Worm (Caenorhabditis elegans): ENCODE measurements around the gene sdhb-1.

Gene sdhb-1

ce11 chrII:9343955-9344354, 8.6 kb downstream of the sdhb-1 start:
- TF ChIP-seq ztf-23 (GFP tag; IDR thresholded peaks at IDR 0.05) (no peak), ref-1 (GFP tag; conservative IDR thresholded peaks at IDR 0.05) (no peak), klf-2 (GFP tag; conservative IDR thresholded peaks at IDR 0.05) (no peak), flt-1 (GFP tag; IDR thresholded peaks at IDR 0.05) (no peak), med-1 (GFP tag; optimal IDR thresholded peaks at IDR 0.05; ENCODE audit: insufficient read depth) (no peak), cog-1 (tag; optimal IDR thresholded peaks at IDR 0.05) (no peak), tab-1 (GFP tag; IDR thresholded peaks at IDR 0.05) (no peak), T22C8.4 (GFP tag; IDR thresholded peaks at IDR 0.05) (no peak), ztf-29 (GFP tag; IDR thresholded peaks at IDR 0.05) (no peak)

- TF ChIP-seq flt-1 (GFP tag; IDR thresholded peaks at IDR 0.05) (no peak), med-1 (GFP tag; optimal IDR thresholded peaks at IDR 0.05; ENCODE audit: insufficient read depth) (no peak), ztf-23 (GFP tag; IDR thresholded peaks at IDR 0.05) (no peak), ref-1 (GFP tag; conservative IDR thresholded peaks at IDR 0.05) (no peak), ztf-29 (GFP tag; IDR thresholded peaks at IDR 0.05) (no peak), T22C8.4 (GFP tag; IDR thresholded peaks at IDR 0.05) (no peak), tab-1 (GFP tag; IDR thresholded peaks at IDR 0.05) (no peak), klf-2 (GFP tag; conservative IDR thresholded peaks at IDR 0.05) (no peak)
Measured at ce11 chrII:9338859-9339258, 13.7 kb downstream of the sdhb-1 start, which contains the start of gene ttll-12. TSS of gene ttll-12 (plus strand) at chrII:9338997.

- TF ChIP-seq med-1 (GFP tag; optimal IDR thresholded peaks at IDR 0.05; ENCODE audit: insufficient read depth) (no peak), cog-1 (tag; optimal IDR thresholded peaks at IDR 0.05) (no peak), flt-1 (GFP tag; IDR thresholded peaks at IDR 0.05) (no peak)
Measured at ce11 chrII:9336651-9337050, 15.9 kb downstream of the sdhb-1 start.

- TF ChIP-seq ref-1 (GFP tag; conservative IDR thresholded peaks at IDR 0.05) (no peak), cog-1 (tag; optimal IDR thresholded peaks at IDR 0.05) (no peak), ztf-23 (GFP tag; IDR thresholded peaks at IDR 0.05) (no peak), ztf-29 (GFP tag; IDR thresholded peaks at IDR 0.05) (no peak), klf-2 (GFP tag; conservative IDR thresholded peaks at IDR 0.05) (no peak), T22C8.4 (GFP tag; IDR thresholded peaks at IDR 0.05) (no peak), flt-1 (GFP tag; IDR thresholded peaks at IDR 0.05) (no peak), tab-1 (GFP tag; IDR thresholded peaks at IDR 0.05) (no peak)
Measured at ce11 chrII:9333714-9334113, 18.8 kb downstream of the sdhb-1 start, which contains the start of gene scp-1. TSS of gene scp-1 (plus strand) at chrII:9334014.

ce11 chrII:9333034-9333433, 19.5 kb downstream of the sdhb-1 start:
- TF ChIP-seq ref-1 (GFP tag; conservative IDR thresholded peaks at IDR 0.05) (no peak), flt-1 (GFP tag; IDR thresholded peaks at IDR 0.05) (no peak), ztf-23 (GFP tag; IDR thresholded peaks at IDR 0.05) (no peak), ztf-29 (GFP tag; IDR thresholded peaks at IDR 0.05) (no peak), T22C8.4 (GFP tag; IDR thresholded peaks at IDR 0.05) (no peak), klf-2 (GFP tag; conservative IDR thresholded peaks at IDR 0.05) (no peak), cog-1 (tag; optimal IDR thresholded peaks at IDR 0.05) (no peak), tab-1 (GFP tag; IDR thresholded peaks at IDR 0.05) (no peak), med-1 (GFP tag; optimal IDR thresholded peaks at IDR 0.05; ENCODE audit: insufficient read depth) (no peak)

- TF ChIP-seq flt-1 (GFP tag; IDR thresholded peaks at IDR 0.05) = no peak
- TF ChIP-seq ref-1 (GFP tag; conservative IDR thresholded peaks at IDR 0.05) = no peak
- no peak for TF ChIP-seq tab-1 (GFP tag; IDR thresholded peaks at IDR 0.05)
- no peak for TF ChIP-seq ztf-29 (GFP tag; IDR thresholded peaks at IDR 0.05)
- no peak for TF ChIP-seq ztf-23 (GFP tag; IDR thresholded peaks at IDR 0.05)
- TF ChIP-seq T22C8.4 (GFP tag; IDR thresholded peaks at IDR 0.05) = no peak
- TF ChIP-seq med-1 (GFP tag; optimal IDR thresholded peaks at IDR 0.05; ENCODE audit: insufficient read depth) = no peak
- no peak for TF ChIP-seq klf-2 (GFP tag; conservative IDR thresholded peaks at IDR 0.05)
- TF ChIP-seq cog-1 (tag; optimal IDR thresholded peaks at IDR 0.05) = no peak
Measured at ce11 chrII:9331343-9331742, 21.2 kb downstream of the sdhb-1 start, which contains the start of gene eif-3.F. TSS of gene eif-3.F (plus strand) at chrII:9331643.

ce11 chrII:9329474-9329873, 23.1 kb downstream of the sdhb-1 start, which contains the start of gene wbp-2:
TSS of gene wbp-2 (plus strand) at chrII:9329774.
- TF ChIP-seq med-1 (GFP tag; optimal IDR thresholded peaks at IDR 0.05; ENCODE audit: insufficient read depth) = no peak
- no peak for TF ChIP-seq tab-1 (GFP tag; IDR thresholded peaks at IDR 0.05)
- no peak for TF ChIP-seq ref-1 (GFP tag; conservative IDR thresholded peaks at IDR 0.05)

- TF ChIP-seq ztf-23 (GFP tag; IDR thresholded peaks at IDR 0.05) (no peak), klf-2 (GFP tag; conservative IDR thresholded peaks at IDR 0.05) (no peak), cog-1 (tag; optimal IDR thresholded peaks at IDR 0.05) (no peak)
Measured at ce11 chrII:9325555-9325954, 27.0 kb downstream of the sdhb-1 start.

ce11 chrII:9324824-9325351, 27.6 kb downstream of the sdhb-1 start, which contains the start of gene eat-3:
TSS of gene eat-3 (plus strand) at chrII:9324874.
- TF ChIP-seq med-1 (GFP tag; optimal IDR thresholded peaks at IDR 0.05; ENCODE audit: insufficient read depth) (no peak), ztf-23 (GFP tag; IDR thresholded peaks at IDR 0.05) (peak; percentile 65), tab-1 (GFP tag; IDR thresholded peaks at IDR 0.05) (no peak)

- TF ChIP-seq ztf-29 (GFP tag; IDR thresholded peaks at IDR 0.05) (no peak), ztf-23 (GFP tag; IDR thresholded peaks at IDR 0.05) (no peak), klf-2 (GFP tag; conservative IDR thresholded peaks at IDR 0.05) (no peak), ref-1 (GFP tag; conservative IDR thresholded peaks at IDR 0.05) (no peak), T22C8.4 (GFP tag; IDR thresholded peaks at IDR 0.05) (no peak), flt-1 (GFP tag; IDR thresholded peaks at IDR 0.05) (no peak), med-1 (GFP tag; optimal IDR thresholded peaks at IDR 0.05; ENCODE audit: insufficient read depth) (no peak), tab-1 (GFP tag; IDR thresholded peaks at IDR 0.05) (no peak), cog-1 (tag; optimal IDR thresholded peaks at IDR 0.05) (no peak)
Measured at ce11 chrII:9323660-9324059, 28.9 kb downstream of the sdhb-1 start, which contains the start of gene egli-1. TSS of gene egli-1 (plus strand) at chrII:9323960.

All from whole organism, midembryonic.